Worm (Caenorhabditis elegans) whole organism, midembryonic: ENCODE measurements around the gene try-11.

ENCODE experiments used
- T22C8.4 ChIP-seq: fragments of 200-800 bp; sonication (Bioruptor generic); IDR thresholded peaks from 2 replicates; pipeline ENCODE4 v1.3.6; 2022; ENCODE audit warnings: missing genetic modification characterization, missing compliant biosample characterization
- ztf-23 ChIP-seq: fragments of 200-800 bp; sonication (Bioruptor generic); IDR thresholded peaks from 2 replicates; pipeline ENCODE4 v1.3.6; 2022; ENCODE audit warnings: missing genetic modification reagents, missing genetic modification characterization, missing compliant biosample characterization

DNA sequence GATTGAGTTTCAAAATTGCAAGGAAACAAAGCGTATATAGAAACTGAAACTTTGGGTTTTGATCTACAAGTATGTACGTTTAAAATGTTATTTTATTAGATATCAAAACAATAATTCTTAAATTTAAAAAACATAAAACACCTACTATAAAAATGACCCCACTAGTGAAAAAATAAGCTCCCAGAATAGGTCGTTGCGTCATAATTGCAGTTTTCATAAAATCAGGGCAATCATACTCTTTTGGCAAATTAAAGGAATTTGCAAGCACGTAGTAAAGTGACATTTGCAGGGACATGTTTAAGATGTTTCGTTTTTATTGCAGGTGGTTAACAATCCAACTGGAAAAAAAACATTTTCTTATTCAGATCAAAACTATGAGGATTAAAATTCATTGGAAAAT lies 43.0 kb upstream of the try-11 start, which contains the start of gene srt-6:
- TF ChIP-seq ztf-23 (GFP tag; lab: Robert Waterston, UW) (no peak), T22C8.4 (GFP tag; lab: Robert Waterston, UW) (no peak)
